Worm (Caenorhabditis elegans) whole organism, L1 larva: ENCODE data around the gene set-25.
A peak's percentile ranks its signal among the peaks of the same experiment; 100 is the strongest.

ENCODE experiments used
- mab-9 ChIP-seq: fragments of 200-800 bp; sonication (Bioruptor generic); IDR thresholded peaks from 2 replicates; pipeline ENCODE4 v1.3.6; 2022; ENCODE audit warnings: missing genetic modification reagents, missing genetic modification characterization, missing compliant biosample characterization

set-25 gene

ce11 chrIII:13245281-13245680 is 47.6 kb downstream of the set-25 start, which contains the start of gene Y43F4A.4:
TSS of gene Y43F4A.4 (plus strand) at chrIII:13245581.
- TF ChIP-seq mab-9: peak; percentile 21; the same call in 1 of the 2 replicates
